Worm (Caenorhabditis elegans): ENCODE results near the gene F08F3.4.
A peak's percentile ranks its signal among the peaks of the same experiment; 100 is the strongest.

- no peak for TF ChIP-seq ztf-11 (tag; optimal IDR thresholded peaks at IDR 0.05)
- TF ChIP-seq skn-1 (tag; optimal IDR thresholded peaks at IDR 0.05): no peak
- peak; percentile 34 for TF ChIP-seq nhr-25 (tag; optimal IDR thresholded peaks at IDR 0.05)
- no peak for TF ChIP-seq nhr-11 (tag; optimal IDR thresholded peaks at IDR 0.05)
- no peak for TF ChIP-seq alr-1 (tag; optimal IDR thresholded peaks at IDR 0.05)
- TF ChIP-seq lin-39 (tag; optimal IDR thresholded peaks at IDR 0.05): no peak
- TF ChIP-seq unc-39 (tag; optimal IDR thresholded peaks at IDR 0.05): no peak
Observed at ce11 chrV:5412808-5413405, 2.2 kb downstream of the F08F3.4 start, which contains the start of gene F08F3.10.
